Worm (Caenorhabditis elegans) whole organism, L1 larva: ENCODE data around the gene Y38A10A.7.
"Not testable (repeated sequence)": the region's sequence is repeated elsewhere in the genome, so short reads cannot be mapped to it uniquely, and the experiment has no call there.

Source experiments
- C16A3.4 ChIP-seq: fragments of 150-350 bp; optimal IDR thresholded peaks from 2 replicates; lab custom pipeline; 2014; ENCODE audit warnings: missing biosample characterization, missing genetic modification characterization
- C34B4.2 ChIP-seq: sonication (generic microtip); optimal IDR thresholded peaks from 2 replicates; lab custom pipeline; 2017; ENCODE audit warnings: mild to moderate bottlenecking, missing genetic modification characterization, missing compliant biosample characterization
- F16B12.6 ChIP-seq: fragments of 150-350 bp; optimal IDR thresholded peaks from 2 replicates; lab custom pipeline; 2014; ENCODE audit warnings: missing biosample characterization, missing genetic modification characterization
- alr-1 ChIP-seq: fragments of 200-800 bp; sonication (Bioruptor generic); optimal IDR thresholded peaks from 2 replicates; lab custom pipeline; 2018; ENCODE audit warnings: borderline replicate concordance, mild to moderate bottlenecking, missing genetic modification characterization, missing compliant biosample characterization
- aly-2 ChIP-seq: fragments of 150-350 bp; optimal IDR thresholded peaks from 2 replicates; lab custom pipeline; 2014; ENCODE audit warnings: missing biosample characterization, missing genetic modification characterization
- ama-1 ChIP-seq: fragments of 150-350 bp; optimal IDR thresholded peaks from 2 replicates; lab custom pipeline; 2014
- blmp-1 ChIP-seq: fragments of 150-350 bp; optimal IDR thresholded peaks from 2 replicates; lab custom pipeline; 2014; ENCODE audit warnings: missing biosample characterization, missing genetic modification characterization
- ceh-63 ChIP-seq: fragments of 200-800 bp; sonication (Bioruptor generic); optimal IDR thresholded peaks from 2 replicates; lab custom pipeline; 2018; ENCODE audit warnings: mild to moderate bottlenecking, missing genetic modification characterization, missing compliant biosample characterization
- ceh-8 ChIP-seq: fragments of 200-800 bp; sonication (Bioruptor generic); optimal IDR thresholded peaks from 2 replicates; lab custom pipeline; 2018; ENCODE audit warnings: mild to moderate bottlenecking, missing genetic modification characterization, moderate library complexity, missing compliant biosample characterization
- ceh-88 ChIP-seq: fragments of 200-800 bp; sonication (Bioruptor generic); IDR thresholded peaks from 2 replicates; pipeline ENCODE4 v1.3.6; 2022; ENCODE audit warnings: missing genetic modification characterization, missing compliant biosample characterization
- ceh-90 ChIP-seq: sonication (generic microtip); optimal IDR thresholded peaks from 2 replicates; lab custom pipeline; 2016; ENCODE audit warnings: missing genetic modification characterization, missing compliant biosample characterization
- ces-1 ChIP-seq: fragments of 150-350 bp; optimal IDR thresholded peaks from 2 replicates; lab custom pipeline; 2014; ENCODE audit warnings: missing biosample characterization, missing genetic modification reagents, missing genetic modification characterization
- dpl-1 ChIP-seq, 3 experiments: fragments of 150-350 bp in 2 of 3; sonication (generic microtip) in 1 of 3; optimal IDR thresholded peaks; 2 replicates each; lab custom pipeline; 2014 to 2017; ENCODE audit warnings: missing biosample characterization in 3 of 3, missing genetic modification characterization in 3 of 3, missing genetic modification reagents in 3 of 3
- dsc-1 ChIP-seq: sonication (generic microtip); optimal IDR thresholded peaks from 2 replicates; lab custom pipeline; 2016; ENCODE audit warnings: mild to moderate bottlenecking, missing genetic modification characterization, missing compliant biosample characterization
- efl-1 ChIP-seq, 4 experiments: fragments of 150-350 bp; optimal IDR thresholded peaks in 3 of 4; peaks in 1 of 4; 1 replicate in 1 of 4; 2 replicates in 3 of 4; lab custom pipeline; 2014; ENCODE audit warnings: missing biosample characterization in 2 of 4, missing genetic modification characterization in 2 of 4, missing genetic modification reagents in 2 of 4
- efl-3 ChIP-seq: fragments of 200-800 bp; sonication (Bioruptor generic); optimal IDR thresholded peaks from 2 replicates; lab custom pipeline; 2018; ENCODE audit warnings: mild to moderate bottlenecking, missing genetic modification characterization, missing compliant biosample characterization
- egl-27 ChIP-seq, 2 experiments: fragments of 150-350 bp in 1 of 2; sonication (generic microtip); optimal IDR thresholded peaks; 3 replicates each; lab custom pipeline; 2017 to 2018; ENCODE audit warnings: missing biosample characterization in 2 of 2, missing genetic modification characterization in 2 of 2, missing genetic modification reagents in 2 of 2
- ets-5 ChIP-seq: fragments of 200-800 bp; sonication (Bioruptor generic); IDR thresholded peaks from 2 replicates; pipeline ENCODE4 v1.3.6; 2022; ENCODE audit warnings: missing genetic modification characterization, missing compliant biosample characterization
- fkh-10 ChIP-seq: sonication (generic microtip); optimal IDR thresholded peaks from 2 replicates; lab custom pipeline; 2017; ENCODE audit warnings: missing biosample characterization, missing genetic modification reagents, missing genetic modification characterization
- fkh-8 ChIP-seq: sonication (generic microtip); optimal IDR thresholded peaks from 2 replicates; lab custom pipeline; 2016; ENCODE audit warnings: mild to moderate bottlenecking, missing genetic modification characterization, missing compliant biosample characterization
- fos-1 ChIP-seq: fragments of 150-350 bp; optimal IDR thresholded peaks from 2 replicates; lab custom pipeline; 2014; ENCODE audit warnings: missing biosample characterization, missing genetic modification characterization
- hlh-17 ChIP-seq: fragments of 200-800 bp; sonication (Bioruptor generic); optimal IDR thresholded peaks from 2 replicates; lab custom pipeline; 2018; ENCODE audit warnings: missing genetic modification characterization, mild to moderate bottlenecking, missing compliant biosample characterization, moderate library complexity, borderline replicate concordance
- hlh-4 ChIP-seq: sonication (generic microtip); optimal IDR thresholded peaks from 2 replicates; lab custom pipeline; 2016; ENCODE audit warnings: mild to moderate bottlenecking, missing genetic modification characterization, missing compliant biosample characterization
- hpl-2 ChIP-seq: fragments of 150-350 bp; optimal IDR thresholded peaks from 2 replicates; lab custom pipeline; 2014; ENCODE audit warnings: missing biosample characterization, missing genetic modification reagents, missing genetic modification characterization
- irx-1 ChIP-seq: sonication (generic microtip); optimal IDR thresholded peaks from 2 replicates; lab custom pipeline; 2016; ENCODE audit warnings: missing genetic modification characterization, missing compliant biosample characterization
- lin-14 ChIP-seq: fragments of 200-800 bp; sonication (Bioruptor generic); optimal IDR thresholded peaks from 2 replicates; lab custom pipeline; 2018; ENCODE audit warnings: mild to moderate bottlenecking, missing genetic modification characterization, moderate library complexity, missing compliant biosample characterization
- lin-35 ChIP-seq, 2 experiments: fragments of 150-350 bp; optimal IDR thresholded peaks; 2 replicates each; lab custom pipeline; 2014; ENCODE audit warnings: missing biosample characterization in 2 of 2, missing genetic modification characterization in 2 of 2, missing genetic modification reagents in 2 of 2
- lsy-2 ChIP-seq, 2 experiments: fragments of 150-350 bp; optimal IDR thresholded peaks; 2 replicates each; lab custom pipeline; 2014; ENCODE audit warnings: missing biosample characterization in 2 of 2, missing genetic modification characterization in 2 of 2
- mab-9 ChIP-seq: fragments of 200-800 bp; sonication (Bioruptor generic); IDR thresholded peaks from 2 replicates; pipeline ENCODE4 v1.3.6; 2022; ENCODE audit warnings: missing genetic modification reagents, missing genetic modification characterization, missing compliant biosample characterization
- mep-1 ChIP-seq: fragments of 150-350 bp; optimal IDR thresholded peaks from 2 replicates; lab custom pipeline; 2014; ENCODE audit warnings: missing biosample characterization, missing genetic modification characterization
- nhr-12 ChIP-seq: sonication (generic microtip); optimal IDR thresholded peaks from 2 replicates; lab custom pipeline; 2017; ENCODE audit warnings: missing biosample characterization, missing genetic modification characterization
- nhr-237 ChIP-seq: fragments of 150-350 bp; optimal IDR thresholded peaks from 2 replicates; lab custom pipeline; 2014; ENCODE audit warnings: missing biosample characterization, missing genetic modification characterization
- nhr-71 ChIP-seq: sonication (generic microtip); optimal IDR thresholded peaks from 2 replicates; lab custom pipeline; 2016; ENCODE audit warnings: mild to moderate bottlenecking, missing genetic modification characterization, moderate library complexity, missing compliant biosample characterization
- nhr-85 ChIP-seq: sonication (generic microtip); peaks from one replicate; lab custom pipeline; 2016; ENCODE audit warnings: missing genetic modification characterization, inconsistent platforms, missing compliant biosample characterization
- nhr-90 ChIP-seq: sonication (generic microtip); optimal IDR thresholded peaks from 2 replicates; lab custom pipeline; 2016; ENCODE audit warnings: mild to moderate bottlenecking, missing genetic modification characterization, missing compliant biosample characterization; ENCODE audit not compliant: poor library complexity
- pax-3 ChIP-seq: fragments of 200-800 bp; sonication (Bioruptor generic); optimal IDR thresholded peaks from 2 replicates; lab custom pipeline; 2018; ENCODE audit warnings: mild to moderate bottlenecking, missing genetic modification characterization, moderate library complexity, missing compliant biosample characterization
- rnt-1 ChIP-seq: sonication (generic microtip); optimal IDR thresholded peaks from 2 replicates; lab custom pipeline; 2016; ENCODE audit warnings: mild to moderate bottlenecking, missing genetic modification characterization, moderate library complexity, missing compliant biosample characterization
- snu-23 ChIP-seq: sonication (generic microtip); optimal IDR thresholded peaks from 2 replicates; lab custom pipeline; 2016; ENCODE audit warnings: missing genetic modification characterization, missing compliant biosample characterization
- sox-4 ChIP-seq: sonication (generic microtip); optimal IDR thresholded peaks from 2 replicates; lab custom pipeline; 2016; ENCODE audit warnings: missing genetic modification characterization, missing compliant biosample characterization
- sptf-1 ChIP-seq: fragments of 150-350 bp; optimal IDR thresholded peaks from 2 replicates; lab custom pipeline; 2014; ENCODE audit warnings: missing biosample characterization, missing genetic modification characterization
- swsn-7 ChIP-seq: sonication (generic microtip); optimal IDR thresholded peaks from 2 replicates; lab custom pipeline; 2016; ENCODE audit warnings: missing genetic modification characterization, missing compliant biosample characterization
- unc-62 ChIP-seq: fragments of 150-350 bp; optimal IDR thresholded peaks from 2 replicates; lab custom pipeline; 2014; ENCODE audit warnings: missing biosample characterization, missing genetic modification reagents, missing genetic modification characterization
- xbp-1 ChIP-seq: sonication (generic microtip); optimal IDR thresholded peaks from 2 replicates; lab custom pipeline; 2016; ENCODE audit warnings: missing genetic modification characterization, missing compliant biosample characterization
- zip-4 ChIP-seq: fragments of 200-800 bp; sonication (Bioruptor generic); optimal IDR thresholded peaks from 2 replicates; lab custom pipeline; 2018; ENCODE audit warnings: mild to moderate bottlenecking, missing genetic modification characterization, moderate library complexity, missing compliant biosample characterization

Y38A10A.7 gene

ce11 chrV:6069968-6070367 lies 26.0 kb upstream of the Y38A10A.7 start, which contains the start of gene fbxa-214:
TSS of gene fbxa-214 (minus strand) at chrV:6070068.
- TF ChIP-seq zip-4 (GFP tag; lab: Kevin White, UChicago); egl-27 (tag; optimal IDR thresholded peaks at IDR 0.05; lab: Kevin White, UChicago); fkh-10 (GFP tag; lab: Kevin White, UChicago): not testable (repeated sequence)

- TF ChIP-seq nhr-237 (no peak), sox-4 (tag; lab: Kevin White, UChicago) (no peak), efl-1 (optimal IDR thresholded peaks at IDR 0.05; lab: Kevin White, UChicago) (no peak), efl-1 (GFP tag; optimal IDR thresholded peaks at IDR 0.05 in 1 of 2; lab: Kevin White, UChicago) (peak in 1 of 2 experiments; percentile 91), ceh-8 (GFP tag; lab: Kevin White, UChicago) (no peak)
These were observed 660 bp downstream of the Y38A10A.7 start, which contains the start of gene smut-1 for ce11 chrV:6096559-6097155. TSS of gene smut-1 (plus strand) at chrV:6097105.

- peak; percentile 28 for TF ChIP-seq rnt-1
- TF ChIP-seq xbp-1 (tag; lab: Kevin White, UChicago): peak; percentile 60
- peak; percentile 26 for TF ChIP-seq nhr-71
- TF ChIP-seq nhr-85 (tag; lab: Kevin White, UChicago): peak; percentile 30
- no peak for TF ChIP-seq unc-62 (GFP tag; lab: Kevin White, UChicago)
- no peak for TF ChIP-seq lin-35 (GFP tag; optimal IDR thresholded peaks at IDR 0.05; lab: Kevin White, UChicago)
- TF ChIP-seq nhr-90 (tag; lab: Kevin White, UChicago): peak; percentile 23
- TF ChIP-seq lsy-2 (tag; optimal IDR thresholded peaks at IDR 0.05; lab: Kevin White, UChicago): peak; percentile 22 to 55
- peak; percentile 71 for TF ChIP-seq aly-2 (tag; lab: Kevin White, UChicago)
- TF ChIP-seq hlh-17 (GFP tag; lab: Kevin White, UChicago): no peak
- peak; percentile 16 for TF ChIP-seq snu-23
- TF ChIP-seq ama-1 (lab: Kevin White, UChicago): peak; percentile 87
- peak in 1 of 2 experiments; percentile 24 for TF ChIP-seq efl-1 (optimal IDR thresholded peaks at IDR 0.05; lab: Kevin White, UChicago)
- TF ChIP-seq efl-1 (GFP tag; optimal IDR thresholded peaks at IDR 0.05 in 1 of 2; lab: Kevin White, UChicago): peak in 1 of 2 experiments; percentile 82
These were observed 2.8 kb downstream of the Y38A10A.7 start for ce11 chrV:6098755-6099155.

ce11 chrV:6099634-6100033 lies 3.6 kb downstream of the Y38A10A.7 start:
- no peak for TF ChIP-seq efl-3
- no peak for TF ChIP-seq ceh-88 (GFP tag; lab: Robert Waterston, UW)
- no peak for TF ChIP-seq lin-14 (GFP tag; lab: Kevin White, UChicago)
- peak; percentile 27 for TF ChIP-seq rnt-1
- no peak for TF ChIP-seq mab-9 (GFP tag; lab: Robert Waterston, UW)
- no peak for TF ChIP-seq fos-1
- TF ChIP-seq fkh-8: no peak
- TF ChIP-seq pax-3 (tag; lab: Kevin White, UChicago): no peak
- TF ChIP-seq nhr-85 (tag; lab: Kevin White, UChicago): peak; percentile 35
- TF ChIP-seq blmp-1: no peak
- TF ChIP-seq sptf-1 (tag; lab: Kevin White, UChicago): no peak
- TF ChIP-seq ets-5 (GFP tag; lab: Robert Waterston, UW): 0 out of 2 replicates have a peak, but pooled peaks have one; percentile 58
- no peak for TF ChIP-seq F16B12.6 (tag; lab: Kevin White, UChicago)
- no peak for TF ChIP-seq C34B4.2 (tag; lab: Kevin White, UChicago)
- no peak for TF ChIP-seq xbp-1 (tag; lab: Kevin White, UChicago)
- TF ChIP-seq egl-27 (tag; optimal IDR thresholded peaks at IDR 0.05; lab: Kevin White, UChicago): no peak
- peak; percentile 60 for TF ChIP-seq alr-1 (tag; lab: Kevin White, UChicago)
- no peak for TF ChIP-seq irx-1 (tag; lab: Kevin White, UChicago)
- no peak for TF ChIP-seq mep-1
- no peak for TF ChIP-seq hlh-4 (tag; lab: Kevin White, UChicago)
- TF ChIP-seq efl-1 (optimal IDR thresholded peaks at IDR 0.05; lab: Kevin White, UChicago): no peak
- TF ChIP-seq efl-1 (GFP tag; optimal IDR thresholded peaks at IDR 0.05 in 1 of 2; lab: Kevin White, UChicago): peak in 1 of 2 experiments; percentile 78
- TF ChIP-seq swsn-7 (tag; lab: Kevin White, UChicago): no peak
- no peak for TF ChIP-seq dpl-1 (GFP tag; optimal IDR thresholded peaks at IDR 0.05; lab: Kevin White, UChicago)
- no peak for TF ChIP-seq hpl-2 (GFP tag; lab: Kevin White, UChicago)
- no peak for TF ChIP-seq C16A3.4 (tag; lab: Kevin White, UChicago)
- no peak for TF ChIP-seq nhr-12 (tag; lab: Kevin White, UChicago)
- no peak for TF ChIP-seq dsc-1 (tag; lab: Kevin White, UChicago)
- no peak for TF ChIP-seq ceh-90 (tag; lab: Kevin White, UChicago)
- no peak for TF ChIP-seq ces-1 (GFP tag; lab: Kevin White, UChicago)
- TF ChIP-seq ceh-63 (GFP tag; lab: Kevin White, UChicago): no peak
- no peak for TF ChIP-seq fkh-10 (GFP tag; lab: Kevin White, UChicago)
- no peak for TF ChIP-seq hlh-17 (GFP tag; lab: Kevin White, UChicago)
